Worm (Caenorhabditis elegans) whole organism, young adult: ENCODE data around the gene Y54G2A.13.
A peak's percentile ranks its signal among the peaks of the same experiment; 100 is the strongest.

Source experiments
- B0019.2 ChIP-seq: fragments of 200-800 bp; sonication (Bioruptor generic); conservative IDR thresholded peaks from 2 replicates; pipeline ENCODE4 v1.3.6; 2022; ENCODE audit warnings: missing genetic modification reagents, missing genetic modification characterization, missing compliant biosample characterization
- B0035.1 ChIP-seq: sonication (generic microtip); optimal IDR thresholded peaks from 2 replicates; lab custom pipeline; 2016; ENCODE audit warnings: missing genetic modification characterization, mild to moderate bottlenecking, missing compliant biosample characterization, missing genotype, missing genetic modification reagents
- D2030.7 ChIP-seq: fragments of 200-800 bp; sonication (Bioruptor generic); IDR thresholded peaks from 2 replicates; pipeline ENCODE4 v1.3.6; 2022; ENCODE audit warnings: missing genetic modification reagents, missing genetic modification characterization, missing compliant biosample characterization
- F10E7.11 ChIP-seq: sonication (generic microtip); optimal IDR thresholded peaks from 2 replicates; lab custom pipeline; 2017; ENCODE audit warnings: mild to moderate bottlenecking, missing genetic modification characterization, moderate library complexity, missing compliant biosample characterization
- F23B12.7 ChIP-seq: sonication (generic microtip); optimal IDR thresholded peaks from 2 replicates; lab custom pipeline; 2017; ENCODE audit warnings: missing genetic modification characterization, mild to moderate bottlenecking, missing compliant biosample characterization, antibody characterized with exemption, moderate library complexity; ENCODE audit not compliant: insufficient read depth
- F37B4.10 ChIP-seq: fragments of 200-800 bp; sonication (Bioruptor generic); IDR thresholded peaks from 2 replicates; pipeline ENCODE4 v1.3.6; 2022; ENCODE audit warnings: missing genetic modification characterization, missing compliant biosample characterization
- F39B2.1 ChIP-seq: fragments of 200-800 bp; sonication (Bioruptor generic); IDR thresholded peaks from 2 replicates; pipeline ENCODE4 v1.3.6; 2022; ENCODE audit warnings: missing genetic modification reagents, missing genetic modification characterization, missing compliant biosample characterization
- F52B5.7 ChIP-seq: sonication (generic microtip); optimal IDR thresholded peaks from 2 replicates; lab custom pipeline; 2016; ENCODE audit warnings: mild to moderate bottlenecking, missing genetic modification characterization, missing compliant biosample characterization
- F55B11.4 ChIP-seq: sonication (generic microtip); optimal IDR thresholded peaks from 2 replicates; lab custom pipeline; 2016; ENCODE audit warnings: missing compliant biosample characterization, missing genetic modification characterization, borderline replicate concordance; ENCODE audit not compliant: insufficient read depth
- K11D2.4 ChIP-seq: fragments of 200-800 bp; sonication (Bioruptor generic); IDR thresholded peaks from 2 replicates; pipeline ENCODE4 v1.3.6; 2022; ENCODE audit warnings: missing genetic modification reagents, missing genetic modification characterization, missing compliant biosample characterization
- T26A5.8 ChIP-seq: sonication (generic microtip); optimal IDR thresholded peaks from 2 replicates; lab custom pipeline; 2016; ENCODE audit warnings: missing genetic modification characterization, missing compliant biosample characterization
- Y53F4B.3 ChIP-seq: fragments of 200-800 bp; sonication (Bioruptor generic); IDR thresholded peaks from 2 replicates; pipeline ENCODE4 v1.3.6; 2022; ENCODE audit warnings: missing genetic modification reagents, missing genetic modification characterization, missing compliant biosample characterization
- Y56A3A.18 ChIP-seq: fragments of 200-800 bp; sonication (Bioruptor generic); IDR thresholded peaks from 2 replicates; pipeline ENCODE4 v1.3.6; 2022; ENCODE audit warnings: missing genetic modification reagents, missing genetic modification characterization, missing compliant biosample characterization
- ZK185.1 ChIP-seq: sonication (generic microtip); optimal IDR thresholded peaks from 2 replicates; lab custom pipeline; 2016; ENCODE audit warnings: mild to moderate bottlenecking, missing genetic modification characterization, missing compliant biosample characterization; ENCODE audit not compliant: poor library complexity, severe bottlenecking
- akir-1 ChIP-seq: fragments of 200-800 bp; sonication (Bioruptor generic); optimal IDR thresholded peaks from 2 replicates; lab custom pipeline; 2018; ENCODE audit warnings: mild to moderate bottlenecking, missing genetic modification characterization, moderate library complexity, missing compliant biosample characterization
- bed-2 ChIP-seq: fragments of 200-800 bp; sonication (Bioruptor generic); IDR thresholded peaks from 2 replicates; pipeline ENCODE4 v1.3.6; 2022; ENCODE audit warnings: missing genetic modification reagents, missing genetic modification characterization, missing compliant biosample characterization
- ceh-40 ChIP-seq: fragments of 200-800 bp; sonication (Bioruptor generic); IDR thresholded peaks from 2 replicates; pipeline ENCODE4 v1.3.6; 2022; ENCODE audit warnings: missing genetic modification characterization, missing compliant biosample characterization
- ceh-79 ChIP-seq: sonication (generic microtip); optimal IDR thresholded peaks from 2 replicates; lab custom pipeline; 2017; ENCODE audit warnings: mild to moderate bottlenecking, missing genetic modification characterization, missing compliant biosample characterization
- ceh-91 ChIP-seq: fragments of 200-800 bp; sonication (Bioruptor generic); IDR thresholded peaks from 2 replicates; pipeline ENCODE4 v1.3.6; 2022; ENCODE audit warnings: missing genetic modification reagents, missing genetic modification characterization, missing compliant biosample characterization
- dpl-1 ChIP-seq: fragments of 150-350 bp; optimal IDR thresholded peaks from 2 replicates; lab custom pipeline; 2014; ENCODE audit warnings: missing biosample characterization, missing genetic modification reagents, missing genetic modification characterization
- egl-44 ChIP-seq: fragments of 200-800 bp; sonication (Bioruptor generic); IDR thresholded peaks from 2 replicates; pipeline ENCODE4 v1.3.6; 2022; ENCODE audit warnings: missing genetic modification reagents, missing genetic modification characterization, missing compliant biosample characterization
- ekl-4 ChIP-seq: fragments of 200-800 bp; sonication (Bioruptor generic); IDR thresholded peaks from 2 replicates; pipeline ENCODE4 v1.3.6; 2022; ENCODE audit warnings: missing genetic modification reagents, missing genetic modification characterization, missing compliant biosample characterization
- fkh-3 ChIP-seq: sonication (generic microtip); optimal IDR thresholded peaks from 2 replicates; lab custom pipeline; 2016; ENCODE audit warnings: mild to moderate bottlenecking, missing genetic modification characterization, missing compliant biosample characterization
- him-1 ChIP-seq: sonication (generic microtip); optimal IDR thresholded peaks from 2 replicates; lab custom pipeline; 2016; ENCODE audit warnings: missing genotype, missing genetic modification reagents, missing genetic modification characterization, missing compliant biosample characterization
- let-607 ChIP-seq, 2 experiments: fragments of 200-800 bp in 1 of 2; sonication (Bioruptor generic) in 1 of 2; sonication (generic microtip) in 1 of 2; optimal IDR thresholded peaks; 2 replicates each; lab custom pipeline; 2016 to 2018; ENCODE audit warnings: mild to moderate bottlenecking in 2 of 2, missing compliant biosample characterization in 2 of 2, missing genetic modification characterization in 2 of 2, moderate library complexity in 2 of 2, missing genotype in 1 of 2
- lin-26 ChIP-seq: fragments of 200-800 bp; sonication (Bioruptor generic); IDR thresholded peaks from 2 replicates; pipeline ENCODE4 v1.3.6; 2022; ENCODE audit warnings: missing genetic modification reagents, missing genetic modification characterization, missing compliant biosample characterization
- lin-54 ChIP-seq: fragments of 200-800 bp; sonication (Bioruptor generic); optimal IDR thresholded peaks from 2 replicates; lab custom pipeline; 2018; ENCODE audit warnings: mild to moderate bottlenecking, missing genetic modification characterization, missing compliant biosample characterization
- lir-1 ChIP-seq: fragments of 200-800 bp; sonication (Bioruptor generic); conservative IDR thresholded peaks from 2 replicates; pipeline ENCODE4 v1.3.6; 2022; ENCODE audit warnings: missing genetic modification reagents, missing genetic modification characterization, missing compliant biosample characterization
- lsl-1 ChIP-seq: fragments of 200-800 bp; sonication (Bioruptor generic); optimal IDR thresholded peaks from 2 replicates; lab custom pipeline; 2018; ENCODE audit warnings: mild to moderate bottlenecking, missing genetic modification characterization, moderate library complexity, missing compliant biosample characterization
- madf-10 ChIP-seq: sonication (generic microtip); optimal IDR thresholded peaks from 2 replicates; lab custom pipeline; 2016; ENCODE audit warnings: mild to moderate bottlenecking, missing genetic modification characterization, missing compliant biosample characterization
- madf-3 ChIP-seq: fragments of 200-800 bp; sonication (Bioruptor generic); IDR thresholded peaks from 2 replicates; pipeline ENCODE4 v1.3.6; 2022; ENCODE audit warnings: missing genetic modification reagents, missing genetic modification characterization, missing compliant biosample characterization
- mcd-1 ChIP-seq: fragments of 200-800 bp; sonication (Bioruptor generic); IDR thresholded peaks from 2 replicates; pipeline ENCODE4 v1.3.6; 2022; ENCODE audit warnings: missing genetic modification reagents, missing genetic modification characterization, missing compliant biosample characterization
- nhr-120 ChIP-seq: fragments of 200-800 bp; sonication (Bioruptor generic); IDR thresholded peaks from 2 replicates; pipeline ENCODE4 v1.3.6; 2022; ENCODE audit warnings: missing genetic modification characterization, missing compliant biosample characterization
- nhr-27 ChIP-seq: fragments of 200-800 bp; sonication (Bioruptor generic); optimal IDR thresholded peaks from 2 replicates; lab custom pipeline; 2018; ENCODE audit warnings: mild to moderate bottlenecking, missing genetic modification characterization, moderate library complexity, missing compliant biosample characterization
- pbrm-1 ChIP-seq: fragments of 200-800 bp; sonication (Bioruptor generic); IDR thresholded peaks from 2 replicates; pipeline ENCODE4 v1.3.6; 2022; ENCODE audit warnings: missing genetic modification reagents, missing genetic modification characterization, missing compliant biosample characterization
- rcor-1 ChIP-seq: fragments of 200-800 bp; sonication (Bioruptor generic); IDR thresholded peaks from 2 replicates; pipeline ENCODE4 v1.3.6; 2022; ENCODE audit warnings: missing genetic modification reagents, missing genetic modification characterization, missing compliant biosample characterization
- snpc-1.1 ChIP-seq: sonication (generic microtip); optimal IDR thresholded peaks from 2 replicates; lab custom pipeline; 2017; ENCODE audit warnings: missing genetic modification characterization, mild to moderate bottlenecking, missing compliant biosample characterization, antibody characterized with exemption, moderate library complexity, missing genotype, missing genetic modification reagents; ENCODE audit not compliant: insufficient read depth
- snpc-1.3 ChIP-seq: sonication (generic microtip); optimal IDR thresholded peaks from 2 replicates; lab custom pipeline; 2017; ENCODE audit warnings: missing genetic modification characterization, mild to moderate bottlenecking, missing compliant biosample characterization, antibody characterized with exemption, moderate library complexity, missing genotype, missing genetic modification reagents; ENCODE audit not compliant: insufficient read depth
- snpc-3.4 ChIP-seq: sonication (generic microtip); optimal IDR thresholded peaks from 2 replicates; lab custom pipeline; 2017; ENCODE audit warnings: missing genetic modification characterization, mild to moderate bottlenecking, missing compliant biosample characterization, antibody characterized with exemption, moderate library complexity, missing genotype, missing genetic modification reagents
- snpc-4 ChIP-seq, 5 experiments: fragments of 150-350 bp in 1 of 5; sonication (generic microtip) in 4 of 5; optimal IDR thresholded peaks; 2 replicates each; lab custom pipeline; 2014 to 2018; ENCODE audit warnings: missing genetic modification characterization in 5 of 5, missing biosample characterization in 3 of 5, antibody characterized with exemption in 2 of 5, mild to moderate bottlenecking in 2 of 5, missing compliant biosample characterization in 2 of 5, missing genotype in 2 of 5, moderate library complexity in 2 of 5, missing genetic modification reagents in 1 of 5
- tbp1 ChIP-seq: fragments of 200-800 bp; sonication (Bioruptor generic); optimal IDR thresholded peaks from 2 replicates; lab custom pipeline; 2018; ENCODE audit warnings: mild to moderate bottlenecking, missing genetic modification characterization, missing compliant biosample characterization
- xnd-1 ChIP-seq: sonication (generic microtip); optimal IDR thresholded peaks from 2 replicates; lab custom pipeline; 2016; ENCODE audit warnings: missing genotype, missing genetic modification reagents, missing genetic modification characterization, missing compliant biosample characterization
- zfh-2 ChIP-seq: fragments of 200-800 bp; sonication (Bioruptor generic); conservative IDR thresholded peaks from 2 replicates; pipeline ENCODE4 v1.3.6; 2022; ENCODE audit warnings: missing genetic modification reagents, missing genetic modification characterization, missing compliant biosample characterization
- ztf-22 ChIP-seq: fragments of 200-800 bp; sonication (Bioruptor generic); optimal IDR thresholded peaks from 2 replicates; lab custom pipeline; 2018; ENCODE audit warnings: mild to moderate bottlenecking, missing genetic modification characterization, moderate library complexity, missing compliant biosample characterization
- ztf-26 ChIP-seq: sonication (generic microtip); optimal IDR thresholded peaks from 2 replicates; lab custom pipeline; 2017; ENCODE audit warnings: missing genetic modification characterization, missing compliant biosample characterization
- ztf-3 ChIP-seq: fragments of 200-800 bp; sonication (Bioruptor generic); optimal IDR thresholded peaks from 2 replicates; lab custom pipeline; 2018; ENCODE audit warnings: mild to moderate bottlenecking, missing genetic modification characterization, missing compliant biosample characterization

Gene Y54G2A.13

ce11 chrIV:2805525-2805924 is 14.0 kb downstream of the Y54G2A.13 start, which contains the start of gene Y54G2A.45 (continued):
- TF ChIP-seq snpc-4 (GFP tag; optimal IDR thresholded peaks at IDR 0.05; lab: Kevin White, UChicago) (peak; percentile 72), snpc-4 (tag; optimal IDR thresholded peaks at IDR 0.05; lab: Kevin White, UChicago) (peak; percentile 3 to 78 (median 70)), rcor-1 (GFP tag; lab: Robert Waterston, UW) (peak; percentile 66), T26A5.8 (tag; lab: Kevin White, UChicago) (peak; percentile 48), ztf-22 (GFP tag; lab: Kevin White, UChicago) (peak; percentile 90), ceh-79 (tag; lab: Kevin White, UChicago) (no peak), mcd-1 (GFP tag; lab: Robert Waterston, UW) (peak; percentile 65), zfh-2 (GFP tag; lab: Robert Waterston, UW) (peak; percentile 56; the same call in 1 of the 2 replicates), ceh-91 (GFP tag; lab: Robert Waterston, UW) (no peak), Y53F4B.3 (no peak), tbp1 (GFP tag; lab: Kevin White, UChicago) (peak; percentile 94), ZK185.1 (peak; percentile 83), lsl-1 (GFP tag; lab: Kevin White, UChicago) (peak; percentile 59), ceh-40 (GFP tag; lab: Robert Waterston, UW) (peak; percentile 30; the same call in 1 of the 2 replicates), lin-26 (peak; percentile 92), nhr-120 (GFP tag; lab: Robert Waterston, UW) (no peak), B0035.1 (tag; lab: Kevin White, UChicago) (peak; percentile 50), Y56A3A.18 (GFP tag; lab: Robert Waterston, UW) (peak; percentile 90; the same call in 1 of the 2 replicates), ztf-26 (tag; lab: Kevin White, UChicago) (peak; percentile 43), madf-10 (tag; lab: Kevin White, UChicago) (peak; percentile 86), fkh-3 (no peak), D2030.7 (GFP tag; lab: Robert Waterston, UW) (peak; percentile 74), F39B2.1 (GFP tag; lab: Robert Waterston, UW) (no peak), xnd-1 (peak; percentile 15), madf-3 (no peak), ekl-4 (GFP tag; lab: Robert Waterston, UW) (peak; percentile 68; the same call in 1 of the 2 replicates), snpc-1.1 (peak; percentile 47), snpc-3.4 (tag; lab: Kevin White, UChicago) (peak; percentile 56), lin-54 (GFP tag; lab: Kevin White, UChicago) (peak; percentile 72), nhr-27 (tag; lab: Kevin White, UChicago) (no peak), K11D2.4 (GFP tag; lab: Robert Waterston, UW) (peak; percentile 56; the same call in 1 of the 2 replicates), F55B11.4 (tag; lab: Kevin White, UChicago) (no peak), F52B5.7 (tag; lab: Kevin White, UChicago) (no peak), bed-2 (GFP tag; lab: Robert Waterston, UW) (no peak), F10E7.11 (tag; lab: Kevin White, UChicago) (no peak), B0019.2 (GFP tag; lab: Robert Waterston, UW) (peak; percentile 34; the same call in 1 of the 2 replicates), lir-1 (GFP tag; lab: Robert Waterston, UW) (0 out of 2 replicates have a peak, but pooled peaks have one; percentile 15), dpl-1 (GFP tag; lab: Kevin White, UChicago) (no peak), F23B12.7 (tag; lab: Kevin White, UChicago) (peak; percentile 80), F37B4.10 (no peak), him-1 (tag; lab: Kevin White, UChicago) (peak; percentile 79), snpc-1.3 (tag; lab: Kevin White, UChicago) (peak; percentile 81), ztf-3 (GFP tag; lab: Kevin White, UChicago) (peak; percentile 24), akir-1 (GFP tag; lab: Kevin White, UChicago) (no peak), pbrm-1 (peak; percentile 76), egl-44 (peak; percentile 93), let-607 (tag; optimal IDR thresholded peaks at IDR 0.05; lab: Kevin White, UChicago) (peak; percentile 44 to 65)
